Worm (Caenorhabditis elegans) whole organism, midembryonic: ENCODE results near the gene F32A5.4.

Experiments
- T22C8.4 ChIP-seq: fragments of 200-800 bp; sonication (Bioruptor generic); IDR thresholded peaks from 2 replicates; pipeline ENCODE4 v1.3.6; 2022; ENCODE audit warnings: missing genetic modification characterization, missing compliant biosample characterization
- cog-1 ChIP-seq: sonication (generic microtip); optimal IDR thresholded peaks from 2 replicates; lab custom pipeline; 2016; ENCODE audit warnings: missing genetic modification characterization, missing compliant biosample characterization
- flt-1 ChIP-seq: fragments of 200-800 bp; sonication (Bioruptor generic); IDR thresholded peaks from 2 replicates; pipeline ENCODE4 v1.3.6; 2022; ENCODE audit warnings: missing genetic modification characterization, missing compliant biosample characterization
- klf-2 ChIP-seq: fragments of 200-800 bp; sonication (Bioruptor generic); conservative IDR thresholded peaks from 2 replicates; pipeline ENCODE4 v1.3.6; 2022; ENCODE audit warnings: missing genetic modification reagents, missing genetic modification characterization, missing compliant biosample characterization
- med-1 ChIP-seq: sonication (generic microtip); optimal IDR thresholded peaks from 2 replicates; lab custom pipeline; 2017; ENCODE audit warnings: missing genetic modification characterization, mild to moderate bottlenecking, missing compliant biosample characterization, antibody characterized with exemption, missing genetic modification reagents; ENCODE audit not compliant: insufficient read depth
- ref-1 ChIP-seq: fragments of 200-800 bp; sonication (Bioruptor generic); conservative IDR thresholded peaks from 2 replicates; pipeline ENCODE4 v1.3.6; 2022; ENCODE audit warnings: missing genetic modification reagents, missing genetic modification characterization, missing compliant biosample characterization
- tab-1 ChIP-seq: fragments of 200-800 bp; sonication (Bioruptor generic); IDR thresholded peaks from 2 replicates; pipeline ENCODE4 v1.3.6; 2022; ENCODE audit warnings: missing genetic modification characterization, missing compliant biosample characterization
- ztf-23 ChIP-seq: fragments of 200-800 bp; sonication (Bioruptor generic); IDR thresholded peaks from 2 replicates; pipeline ENCODE4 v1.3.6; 2022; ENCODE audit warnings: missing genetic modification reagents, missing genetic modification characterization, missing compliant biosample characterization
- ztf-29 ChIP-seq: fragments of 200-800 bp; sonication (Bioruptor generic); IDR thresholded peaks from 2 replicates; pipeline ENCODE4 v1.3.6; 2022; ENCODE audit warnings: missing genetic modification reagents, missing genetic modification characterization, missing compliant biosample characterization

F32A5.4 gene

ce11 chrII:7211280-7211679, 17.7 kb upstream of the F32A5.4 start, which contains the start of gene E04F6.8:
TSS of gene E04F6.8 (minus strand) at chrII:7211380.
- TF ChIP-seq T22C8.4: no peak
- TF ChIP-seq klf-2 (GFP tag; lab: Robert Waterston, UW): no peak
- no peak for TF ChIP-seq cog-1 (tag; lab: Kevin White, UChicago)
- TF ChIP-seq ztf-23 (GFP tag; lab: Robert Waterston, UW): no peak
- TF ChIP-seq flt-1 (GFP tag; lab: Robert Waterston, UW): no peak
- TF ChIP-seq tab-1 (GFP tag; lab: Robert Waterston, UW): no peak
- no peak for TF ChIP-seq med-1
- no peak for TF ChIP-seq ref-1

DNA sequence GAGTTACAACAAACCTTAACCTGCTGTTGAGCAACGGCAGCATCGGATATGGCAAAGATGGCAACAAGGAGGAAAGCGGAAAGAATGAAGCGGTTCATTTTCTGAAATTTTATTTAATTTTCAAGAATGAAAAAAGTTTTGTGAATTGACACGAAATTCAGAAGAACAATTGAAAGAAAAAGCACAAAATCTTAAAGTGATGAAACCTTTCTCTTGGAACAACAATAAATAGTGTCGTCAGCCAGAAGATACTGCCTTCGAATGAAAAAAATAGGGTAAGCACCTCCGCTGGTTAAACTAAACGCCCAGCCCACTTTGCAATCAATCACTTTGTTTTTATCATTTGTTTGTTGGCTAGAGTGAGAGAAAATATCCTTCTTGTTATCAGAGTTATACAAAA, 16.9 kb upstream of the F32A5.4 start, which contains the start of gene E04F6.9:
E04F6.9 (minus strand) TSS at position 101 of the 400 bp plus-strand sequence.
- TF ChIP-seq ztf-29 (GFP tag; lab: Robert Waterston, UW) (no peak), ztf-23 (GFP tag; lab: Robert Waterston, UW) (no peak), flt-1 (GFP tag; lab: Robert Waterston, UW) (no peak), med-1 (no peak), klf-2 (GFP tag; lab: Robert Waterston, UW) (no peak), cog-1 (tag; lab: Kevin White, UChicago) (no peak), tab-1 (GFP tag; lab: Robert Waterston, UW) (no peak), T22C8.4 (no peak), ref-1 (no peak)

DNA sequence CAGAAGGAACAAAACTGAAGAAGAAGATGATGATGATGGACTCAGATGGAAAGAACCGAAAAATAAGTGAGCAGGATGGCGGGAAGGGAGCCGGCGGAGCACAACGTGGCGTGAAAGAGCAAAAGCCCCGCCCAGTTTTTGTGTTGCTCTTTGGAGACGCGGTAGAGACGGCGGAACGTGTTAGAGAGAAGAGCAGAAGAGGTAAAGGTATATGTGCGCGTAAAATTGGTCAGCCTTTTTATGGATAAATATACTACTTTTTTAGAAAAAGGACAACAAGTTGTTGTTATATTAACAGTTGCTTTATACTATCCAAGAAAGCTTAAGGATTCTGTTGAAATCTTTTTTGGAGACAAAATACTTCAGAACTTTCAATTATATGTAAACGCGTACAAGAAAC, 11.9 kb upstream of the F32A5.4 start, which contains the start of gene E04F6.10:
E04F6.10 (minus strand) TSS at position 101 of the 400 bp plus-strand sequence.
- no peak for TF ChIP-seq flt-1 (GFP tag; lab: Robert Waterston, UW)
- TF ChIP-seq klf-2 (GFP tag; lab: Robert Waterston, UW): no peak
- TF ChIP-seq T22C8.4: no peak
- no peak for TF ChIP-seq ref-1
- no peak for TF ChIP-seq ztf-23 (GFP tag; lab: Robert Waterston, UW)
- TF ChIP-seq cog-1 (tag; lab: Kevin White, UChicago): no peak
- no peak for TF ChIP-seq med-1
- TF ChIP-seq tab-1 (GFP tag; lab: Robert Waterston, UW): no peak
- no peak for TF ChIP-seq ztf-29 (GFP tag; lab: Robert Waterston, UW)

- no peak for TF ChIP-seq T22C8.4
These were observed 4.9 kb upstream of the F32A5.4 start for ce11 chrII:7224074-7224473.

ce11 chrII:7225864-7226522, 3.0 kb upstream of the F32A5.4 start, which contains the start of gene clh-3:
TSS of gene clh-3 (minus strand) at chrII:7225914.
- TF ChIP-seq ztf-29 (GFP tag; lab: Robert Waterston, UW): no peak

ce11 chrII:7230684-7231083, 1.7 kb downstream of the F32A5.4 start:
- TF ChIP-seq ztf-23 (GFP tag; lab: Robert Waterston, UW) (no peak), tab-1 (GFP tag; lab: Robert Waterston, UW) (no peak), T22C8.4 (no peak), med-1 (no peak), ztf-29 (GFP tag; lab: Robert Waterston, UW) (no peak), flt-1 (GFP tag; lab: Robert Waterston, UW) (no peak), klf-2 (GFP tag; lab: Robert Waterston, UW) (no peak), ref-1 (no peak)

ce11 chrII:7231951-7232350, 3.0 kb downstream of the F32A5.4 start:
- TF ChIP-seq tab-1 (GFP tag; lab: Robert Waterston, UW) (no peak), flt-1 (GFP tag; lab: Robert Waterston, UW) (no peak), ref-1 (no peak), klf-2 (GFP tag; lab: Robert Waterston, UW) (no peak), med-1 (no peak), T22C8.4 (no peak), ztf-23 (GFP tag; lab: Robert Waterston, UW) (no peak), ztf-29 (GFP tag; lab: Robert Waterston, UW) (no peak), cog-1 (tag; lab: Kevin White, UChicago) (no peak)

DNA sequence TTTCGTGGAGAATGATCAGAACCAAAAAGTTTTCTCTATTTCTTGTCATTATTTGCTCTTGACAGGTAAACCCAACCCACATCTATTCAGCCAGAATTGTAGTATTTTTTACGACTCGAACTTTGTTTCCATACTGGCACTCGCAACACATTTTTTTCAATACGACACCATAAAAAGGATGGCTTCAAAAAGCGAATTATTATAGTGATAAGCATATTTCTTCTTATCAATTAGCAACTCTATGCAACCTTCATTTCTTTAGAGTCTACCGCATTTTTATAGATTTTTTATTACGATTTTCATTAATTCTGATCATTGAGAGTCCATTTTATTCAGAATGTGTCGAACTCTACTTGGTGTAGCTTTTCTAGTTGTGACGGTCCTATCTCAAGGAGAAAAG, 3.6 kb downstream of the F32A5.4 start, which contains the start of gene ctsa-3.1:
ctsa-3.1 (plus strand) TSS at position 337 of the 400 bp plus-strand sequence.
- TF ChIP-seq klf-2 (GFP tag; lab: Robert Waterston, UW) (no peak), flt-1 (GFP tag; lab: Robert Waterston, UW) (no peak), ztf-29 (GFP tag; lab: Robert Waterston, UW) (no peak), ztf-23 (GFP tag; lab: Robert Waterston, UW) (no peak), cog-1 (tag; lab: Kevin White, UChicago) (no peak), tab-1 (GFP tag; lab: Robert Waterston, UW) (no peak), med-1 (no peak), ref-1 (no peak), T22C8.4 (no peak)

ce11 chrII:7233274-7233673, 4.3 kb downstream of the F32A5.4 start:
- TF ChIP-seq med-1: no peak
- no peak for TF ChIP-seq ref-1

ce11 chrII:7236937-7237336, 8.0 kb downstream of the F32A5.4 start:
- TF ChIP-seq cog-1 (tag; lab: Kevin White, UChicago): no peak
- no peak for TF ChIP-seq med-1
- TF ChIP-seq ref-1: no peak
- TF ChIP-seq ztf-23 (GFP tag; lab: Robert Waterston, UW): no peak

ce11 chrII:7238248-7238647, 9.3 kb downstream of the F32A5.4 start, which contains the start of gene aqp-1:
TSS of gene aqp-1 (minus strand) at chrII:7238349.
- TF ChIP-seq cog-1 (tag; lab: Kevin White, UChicago) (no peak), ztf-29 (GFP tag; lab: Robert Waterston, UW) (no peak), ref-1 (no peak), T22C8.4 (no peak), flt-1 (GFP tag; lab: Robert Waterston, UW) (no peak), med-1 (no peak), klf-2 (GFP tag; lab: Robert Waterston, UW) (no peak), ztf-23 (GFP tag; lab: Robert Waterston, UW) (no peak), tab-1 (GFP tag; lab: Robert Waterston, UW) (no peak)
